Worm (Caenorhabditis elegans) whole organism, L2 larva: ENCODE measurements around the gene lon-2.

Experiments
- C34F6.9 ChIP-seq: fragments of 150-350 bp; optimal IDR thresholded peaks from 2 replicates; lab custom pipeline; 2014; ENCODE audit warnings: missing biosample characterization, missing genetic modification characterization
- F13H6.1 ChIP-seq: sonication (generic microtip); optimal IDR thresholded peaks from 2 replicates; lab custom pipeline; 2016; ENCODE audit warnings: missing genetic modification characterization, missing compliant biosample characterization
- R02D3.7 ChIP-seq: fragments of 150-350 bp; optimal IDR thresholded peaks from 2 replicates; lab custom pipeline; 2014; ENCODE audit warnings: missing biosample characterization, missing genetic modification characterization
- Y55F3AM.14 ChIP-seq: fragments of 200-800 bp; sonication (Bioruptor generic); optimal IDR thresholded peaks from 2 replicates; lab custom pipeline; 2018; ENCODE audit warnings: mild to moderate bottlenecking, missing genetic modification characterization, missing compliant biosample characterization
- ZK546.5 ChIP-seq: sonication (generic microtip); optimal IDR thresholded peaks from 2 replicates; lab custom pipeline; 2017; ENCODE audit warnings: missing biosample characterization, missing genetic modification characterization
- alr-1 ChIP-seq: fragments of 150-350 bp; optimal IDR thresholded peaks from 2 replicates; lab custom pipeline; 2014; ENCODE audit warnings: missing biosample characterization, missing genetic modification characterization
- aly-2 ChIP-seq: fragments of 150-350 bp; optimal IDR thresholded peaks from 2 replicates; lab custom pipeline; 2014; ENCODE audit warnings: missing biosample characterization, missing genetic modification characterization
- ama-1 ChIP-seq: fragments of 150-350 bp; optimal IDR thresholded peaks from 2 replicates; lab custom pipeline; 2018; ENCODE audit warnings: inconsistent platforms
- blmp-1 ChIP-seq: sonication (generic microtip); optimal IDR thresholded peaks from 2 replicates; lab custom pipeline; 2017; ENCODE audit warnings: missing genetic modification characterization, mild to moderate bottlenecking, missing compliant biosample characterization, antibody characterized with exemption, moderate library complexity; ENCODE audit not compliant: insufficient read depth
- ceh-16 ChIP-seq: fragments of 150-350 bp; optimal IDR thresholded peaks from 2 replicates; lab custom pipeline; 2014; ENCODE audit warnings: missing biosample characterization, missing genetic modification characterization
- ceh-82 ChIP-seq: fragments of 150-350 bp; optimal IDR thresholded peaks from 2 replicates; lab custom pipeline; 2014; ENCODE audit warnings: missing biosample characterization, missing genetic modification characterization
- crh-2 ChIP-seq: sonication (generic microtip); optimal IDR thresholded peaks from 2 replicates; lab custom pipeline; 2017; ENCODE audit warnings: missing biosample characterization, missing genetic modification characterization
- dmd-4 ChIP-seq: sonication (generic microtip); optimal IDR thresholded peaks from 2 replicates; lab custom pipeline; 2017; ENCODE audit warnings: missing biosample characterization, missing genetic modification characterization
- egl-27 ChIP-seq: sonication (generic microtip); optimal IDR thresholded peaks from 3 replicates; lab custom pipeline; 2017; ENCODE audit warnings: missing biosample characterization, missing genetic modification reagents, missing genetic modification characterization
- elt-1 ChIP-seq: fragments of 150-350 bp; optimal IDR thresholded peaks from 2 replicates; lab custom pipeline; 2014; ENCODE audit warnings: missing biosample characterization, missing genetic modification characterization
- elt-3 ChIP-seq: sonication (generic microtip); optimal IDR thresholded peaks from 2 replicates; lab custom pipeline; 2017; ENCODE audit warnings: missing biosample characterization, missing genetic modification characterization
- fos-1 ChIP-seq: fragments of 150-350 bp; optimal IDR thresholded peaks from 2 replicates; lab custom pipeline; 2014; ENCODE audit warnings: missing biosample characterization, missing genetic modification characterization
- gmeb-1 ChIP-seq: fragments of 150-350 bp; optimal IDR thresholded peaks from 2 replicates; lab custom pipeline; 2014; ENCODE audit warnings: missing biosample characterization, missing genetic modification characterization
- lin-11 ChIP-seq: fragments of 150-350 bp; sonication (generic microtip); optimal IDR thresholded peaks from 2 replicates; lab custom pipeline; 2014; ENCODE audit warnings: missing biosample characterization, missing genetic modification characterization, inconsistent platforms, mixed read lengths
- lin-13 ChIP-seq: fragments of 150-350 bp; optimal IDR thresholded peaks from 2 replicates; lab custom pipeline; 2014; ENCODE audit warnings: missing biosample characterization, missing genetic modification reagents, missing genetic modification characterization
- lin-39 ChIP-seq: fragments of 150-350 bp; optimal IDR thresholded peaks from 2 replicates; lab custom pipeline; 2014; ENCODE audit warnings: missing biosample characterization, missing genetic modification reagents, missing genetic modification characterization
- lsy-2 ChIP-seq, 2 experiments: fragments of 150-350 bp in 1 of 2; sonication (generic microtip) in 1 of 2; optimal IDR thresholded peaks; 2 replicates each; lab custom pipeline; 2014 to 2017; ENCODE audit warnings: missing biosample characterization in 2 of 2, missing genetic modification characterization in 2 of 2
- mab-5 ChIP-seq: fragments of 150-350 bp; optimal IDR thresholded peaks from 2 replicates; lab custom pipeline; 2014; ENCODE audit warnings: missing biosample characterization, missing genetic modification characterization
- mbf-1 ChIP-seq: sonication (generic microtip); optimal IDR thresholded peaks from 2 replicates; lab custom pipeline; 2017; ENCODE audit warnings: missing biosample characterization, missing genetic modification characterization
- mdl-1 ChIP-seq, 2 experiments: fragments of 150-350 bp in 1 of 2; sonication (generic microtip) in 1 of 2; optimal IDR thresholded peaks; 2 replicates each; lab custom pipeline; 2017; ENCODE audit warnings: missing biosample characterization in 2 of 2, missing genetic modification characterization in 2 of 2
- nhr-10 ChIP-seq: sonication (generic microtip); optimal IDR thresholded peaks from 2 replicates; lab custom pipeline; 2017; ENCODE audit warnings: missing biosample characterization, missing genetic modification characterization
- nhr-11 ChIP-seq: fragments of 150-350 bp; optimal IDR thresholded peaks from 2 replicates; lab custom pipeline; 2014; ENCODE audit warnings: missing biosample characterization, missing genetic modification characterization
- nhr-12 ChIP-seq: fragments of 150-350 bp; optimal IDR thresholded peaks from 2 replicates; lab custom pipeline; 2014; ENCODE audit warnings: missing biosample characterization, missing genetic modification characterization
- nhr-129 ChIP-seq: fragments of 150-350 bp; optimal IDR thresholded peaks from 2 replicates; lab custom pipeline; 2014; ENCODE audit warnings: missing biosample characterization, missing genetic modification characterization
- nhr-21 ChIP-seq: fragments of 150-350 bp; optimal IDR thresholded peaks from 2 replicates; lab custom pipeline; 2014; ENCODE audit warnings: missing biosample characterization, missing genetic modification characterization
- nhr-23 ChIP-seq: fragments of 150-350 bp; optimal IDR thresholded peaks from 2 replicates; lab custom pipeline; 2014; ENCODE audit warnings: missing biosample characterization, missing genetic modification reagents, missing genetic modification characterization
- nhr-237 ChIP-seq: fragments of 150-350 bp; optimal IDR thresholded peaks from 2 replicates; lab custom pipeline; 2014; ENCODE audit warnings: missing biosample characterization, missing genetic modification characterization
- nhr-25 ChIP-seq: fragments of 150-350 bp; sonication (generic microtip); optimal IDR thresholded peaks from 3 replicates; lab custom pipeline; 2014; ENCODE audit warnings: missing biosample characterization, missing genetic modification characterization
- nhr-6 ChIP-seq: fragments of 150-350 bp; optimal IDR thresholded peaks from 2 replicates; lab custom pipeline; 2014; ENCODE audit warnings: missing biosample characterization, missing genetic modification characterization
- nhr-77 ChIP-seq: fragments of 150-350 bp; optimal IDR thresholded peaks from 2 replicates; lab custom pipeline; 2014; ENCODE audit warnings: missing biosample characterization, missing genetic modification characterization
- peb-1 ChIP-seq: fragments of 150-350 bp; optimal IDR thresholded peaks from 2 replicates; lab custom pipeline; 2014; ENCODE audit warnings: missing biosample characterization, missing genetic modification characterization
- sem-4 ChIP-seq: fragments of 150-350 bp; optimal IDR thresholded peaks from 2 replicates; lab custom pipeline; 2014; ENCODE audit warnings: missing biosample characterization, missing genetic modification reagents, missing genetic modification characterization
- skn-1 ChIP-seq: sonication (generic microtip); optimal IDR thresholded peaks from 2 replicates; lab custom pipeline; 2017; ENCODE audit warnings: missing biosample characterization, missing genetic modification characterization
- sma-3 ChIP-seq: sonication (generic microtip); optimal IDR thresholded peaks from 2 replicates; lab custom pipeline; 2016; ENCODE audit warnings: missing genetic modification reagents, missing genetic modification characterization, missing compliant biosample characterization
- sma-9 ChIP-seq, 2 experiments: fragments of 150-350 bp in 1 of 2; sonication (generic microtip) in 1 of 2; optimal IDR thresholded peaks; 2 replicates each; lab custom pipeline; 2014 to 2016; ENCODE audit warnings: missing genetic modification characterization in 2 of 2, mild to moderate bottlenecking in 1 of 2, missing biosample characterization in 1 of 2, missing compliant biosample characterization in 1 of 2, missing genetic modification reagents in 1 of 2, moderate library complexity in 1 of 2
- snpc-4 ChIP-seq: fragments of 150-350 bp; optimal IDR thresholded peaks from 2 replicates; lab custom pipeline; 2014; ENCODE audit warnings: missing biosample characterization, missing genetic modification characterization
- unc-39 ChIP-seq: fragments of 150-350 bp; optimal IDR thresholded peaks from 2 replicates; lab custom pipeline; 2014; ENCODE audit warnings: missing biosample characterization, missing genetic modification characterization
- unc-55 ChIP-seq: fragments of 150-350 bp; sonication (generic microtip); optimal IDR thresholded peaks from 3 replicates; lab custom pipeline; 2014; ENCODE audit warnings: missing biosample characterization, missing genetic modification reagents, missing genetic modification characterization
- unc-62 ChIP-seq: fragments of 150-350 bp; optimal IDR thresholded peaks from 2 replicates; lab custom pipeline; 2014; ENCODE audit warnings: missing biosample characterization, missing genetic modification reagents, missing genetic modification characterization
- zag-1 ChIP-seq: fragments of 150-350 bp; optimal IDR thresholded peaks from 2 replicates; lab custom pipeline; 2014; ENCODE audit warnings: missing biosample characterization, missing genetic modification characterization
- ztf-1 ChIP-seq: fragments of 200-800 bp; sonication (Bioruptor generic); conservative IDR thresholded peaks from 2 replicates; pipeline ENCODE4 v1.3.6; 2022; ENCODE audit warnings: missing genetic modification characterization, missing compliant biosample characterization
- ztf-11 ChIP-seq: sonication (generic microtip); optimal IDR thresholded peaks from 2 replicates; lab custom pipeline; 2017; ENCODE audit warnings: missing biosample characterization, missing genetic modification characterization
- ztf-4 ChIP-seq: fragments of 150-350 bp; optimal IDR thresholded peaks from 2 replicates; lab custom pipeline; 2014; ENCODE audit warnings: missing biosample characterization, missing genetic modification characterization

Gene lon-2

DNA sequence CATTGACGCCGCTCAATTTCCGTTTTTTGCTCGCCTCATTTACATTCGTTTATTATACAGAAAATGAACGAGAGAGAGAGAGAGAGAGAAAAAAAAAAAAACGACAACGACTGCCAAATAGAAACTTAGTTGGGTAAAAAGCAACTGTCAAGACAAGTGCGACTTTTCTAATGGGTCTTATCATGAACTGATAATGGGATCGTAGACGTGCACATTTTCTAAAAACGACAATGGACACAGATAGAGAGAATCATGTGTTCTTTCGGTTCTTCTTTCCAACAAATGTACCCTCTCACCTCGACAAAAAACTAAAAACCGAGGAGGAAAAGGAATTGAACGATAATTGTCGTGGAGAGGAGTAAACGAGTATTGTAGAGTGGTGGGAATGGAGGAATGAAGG, 48.8 kb downstream of the lon-2 start:
- TF ChIP-seq gmeb-1 (tag; lab: Kevin White, UChicago) (peak; percentile 5), ztf-1 (GFP tag; lab: Robert Waterston, UW) (no peak), unc-55 (GFP tag; lab: Kevin White, UChicago) (no peak), ztf-11 (tag; lab: Kevin White, UChicago) (no peak), F13H6.1 (tag; lab: Kevin White, UChicago) (no peak), lsy-2 (tag; optimal IDR thresholded peaks at IDR 0.05; lab: Kevin White, UChicago) (no peak), nhr-237 (tag; lab: Kevin White, UChicago) (no peak), sma-3 (GFP tag; lab: Kevin White, UChicago) (no peak), skn-1 (no peak), mbf-1 (tag; lab: Kevin White, UChicago) (no peak), mdl-1 (tag; optimal IDR thresholded peaks at IDR 0.05; lab: Kevin White, UChicago) (no peak), unc-39 (tag; lab: Kevin White, UChicago) (no peak), ztf-4 (tag; lab: Kevin White, UChicago) (no peak), fos-1 (tag; lab: Kevin White, UChicago) (peak; percentile 69), nhr-10 (tag; lab: Kevin White, UChicago) (no peak), sma-9 (GFP tag; optimal IDR thresholded peaks at IDR 0.05; lab: Kevin White, UChicago) (peak; percentile 47), sma-9 (tag; optimal IDR thresholded peaks at IDR 0.05; lab: Kevin White, UChicago) (no peak), unc-62 (GFP tag; lab: Kevin White, UChicago) (no peak), egl-27 (tag; lab: Kevin White, UChicago) (no peak), crh-2 (peak; percentile 23), alr-1 (no peak), sem-4 (tag; lab: Kevin White, UChicago) (no peak)

DNA sequence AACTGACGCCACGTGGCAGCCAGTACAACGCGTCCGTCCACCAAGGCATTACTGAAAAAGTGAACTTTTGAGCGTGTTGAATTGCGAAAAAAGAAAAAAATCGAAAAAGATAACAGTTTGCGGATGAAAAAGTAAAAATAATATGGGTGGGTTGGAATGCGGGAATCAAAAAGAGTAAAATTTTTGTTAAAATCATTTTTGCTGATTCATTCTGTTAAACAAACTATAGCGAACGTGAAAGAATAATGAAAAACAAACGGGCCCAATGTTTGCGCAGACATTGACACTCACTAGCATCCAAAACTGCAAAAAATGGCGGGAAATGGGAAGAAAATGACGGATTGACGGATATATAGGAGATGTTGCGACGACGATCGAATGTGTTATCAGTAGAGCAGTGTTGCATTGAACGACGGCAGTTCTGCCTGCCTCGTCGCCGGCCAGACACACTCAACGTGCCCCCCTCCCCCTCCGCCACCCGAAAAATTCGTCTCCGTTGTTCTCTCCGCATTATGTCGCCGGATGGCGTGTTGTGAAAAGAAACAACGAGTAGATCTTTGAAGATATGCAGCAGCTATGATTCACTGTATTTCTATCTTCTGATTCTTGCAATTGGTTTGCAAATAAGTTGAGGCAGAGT, 49.4 kb downstream of the lon-2 start, which contains the start of gene hyl-2:
hyl-2 (minus strand) TSS at position 51 of the 640 bp plus-strand sequence.
- TF ChIP-seq ZK546.5 (tag; lab: Kevin White, UChicago) (no peak), nhr-25 (peak; percentile 34), ama-1 (lab: Kevin White, UChicago) (no peak), lin-11 (tag; lab: Kevin White, UChicago) (peak; percentile 41), ztf-11 (tag; lab: Kevin White, UChicago) (no peak), sma-9 (GFP tag; optimal IDR thresholded peaks at IDR 0.05; lab: Kevin White, UChicago) (peak; percentile 42), sma-9 (tag; optimal IDR thresholded peaks at IDR 0.05; lab: Kevin White, UChicago) (no peak), nhr-6 (no peak), nhr-23 (no peak), skn-1 (no peak), lin-39 (tag; lab: Kevin White, UChicago) (no peak), ztf-4 (tag; lab: Kevin White, UChicago) (no peak), nhr-10 (tag; lab: Kevin White, UChicago) (no peak), alr-1 (no peak), aly-2 (tag; lab: Kevin White, UChicago) (no peak), blmp-1 (tag; lab: Kevin White, UChicago) (no peak), elt-3 (tag; lab: Kevin White, UChicago) (no peak), egl-27 (tag; lab: Kevin White, UChicago) (no peak), ceh-16 (peak; percentile 71), sma-3 (GFP tag; lab: Kevin White, UChicago) (peak; percentile 18), sem-4 (tag; lab: Kevin White, UChicago) (no peak), mdl-1 (tag; optimal IDR thresholded peaks at IDR 0.05; lab: Kevin White, UChicago) (no peak), unc-55 (GFP tag; lab: Kevin White, UChicago) (peak; percentile 46), mab-5 (tag; lab: Kevin White, UChicago) (no peak), Y55F3AM.14 (GFP tag; lab: Kevin White, UChicago) (no peak), zag-1 (no peak), fos-1 (tag; lab: Kevin White, UChicago) (no peak), nhr-12 (no peak), nhr-21 (peak; percentile 35), peb-1 (tag; lab: Kevin White, UChicago) (no peak), mbf-1 (tag; lab: Kevin White, UChicago) (no peak), dmd-4 (tag; lab: Kevin White, UChicago) (no peak), nhr-129 (tag; lab: Kevin White, UChicago) (peak; percentile 57), snpc-4 (tag; lab: Kevin White, UChicago) (peak; percentile 52), lin-13 (GFP tag; lab: Kevin White, UChicago) (peak; percentile 39), ztf-1 (GFP tag; lab: Robert Waterston, UW) (no peak), lsy-2 (tag; optimal IDR thresholded peaks at IDR 0.05; lab: Kevin White, UChicago) (peak in 1 of 2 experiments; percentile 61), elt-1 (tag; lab: Kevin White, UChicago) (no peak), gmeb-1 (tag; lab: Kevin White, UChicago) (no peak), unc-62 (GFP tag; lab: Kevin White, UChicago) (no peak), crh-2 (no peak), ceh-82 (tag; lab: Kevin White, UChicago) (no peak), R02D3.7 (tag; lab: Kevin White, UChicago) (no peak), F13H6.1 (tag; lab: Kevin White, UChicago) (no peak), nhr-77 (tag; lab: Kevin White, UChicago) (no peak), nhr-237 (tag; lab: Kevin White, UChicago) (no peak), nhr-11 (tag; lab: Kevin White, UChicago) (no peak), C34F6.9 (tag; lab: Kevin White, UChicago) (peak; percentile 42), unc-39 (tag; lab: Kevin White, UChicago) (no peak)
